Worm (Caenorhabditis elegans) whole organism, dauer: ENCODE data around the gene col-34.
"Not testable (repeated sequence)": the region's sequence is repeated elsewhere in the genome, so short reads cannot be mapped to it uniquely, and the experiment has no call there.

Experiments
- unc-62 ChIP-seq: sonication (generic microtip); optimal IDR thresholded peaks from 2 replicates; lab custom pipeline; 2017; ENCODE audit warnings: missing biosample characterization, missing genetic modification reagents, missing genetic modification characterization

The col-34 gene

ce11 chrIV:4210868-4211267, 33.5 kb downstream of the col-34 start:
- no peak for TF ChIP-seq unc-62 (GFP tag; lab: Kevin White, UChicago)

- TF ChIP-seq unc-62 (GFP tag; lab: Kevin White, UChicago): no peak
Measured at ce11 chrIV:4209084-4209483, 35.3 kb downstream of the col-34 start.

ce11 chrIV:4207088-4207487, 37.3 kb downstream of the col-34 start, which contains the start of gene osgn-1:
TSS of gene osgn-1 (plus strand) at chrIV:4207388.
- no peak for TF ChIP-seq unc-62 (GFP tag; lab: Kevin White, UChicago)

- no peak for TF ChIP-seq unc-62 (GFP tag; lab: Kevin White, UChicago)
Measured at ce11 chrIV:4204275-4204674, 40.1 kb downstream of the col-34 start, which contains the start of gene pax-2. TSS of gene pax-2 (minus strand) at chrIV:4204375.

- TF ChIP-seq unc-62 (GFP tag; lab: Kevin White, UChicago): not testable (repeated sequence)
Measured at ce11 chrIV:4197167-4197566, 47.2 kb downstream of the col-34 start, which contains the start of gene cyp-25A6. TSS of gene cyp-25A6 (plus strand) at chrIV:4197467.

ce11 chrIV:4196729-4197128, 47.7 kb downstream of the col-34 start, which contains the start of gene K06B9.6:
TSS of gene K06B9.6 (minus strand) at chrIV:4196829.
- TF ChIP-seq unc-62 (GFP tag; lab: Kevin White, UChicago): not testable (repeated sequence)
